Fruit fly (Drosophila melanogaster) whole organism, embryonic: ENCODE measurements around the gene CG5892.
A peak's percentile ranks its signal among the peaks of the same experiment; 100 is the strongest.

ENCODE experiments used
- Asciz ChIP-seq: fragments of 200-800 bp; sonication (Bioruptor generic); optimal IDR thresholded peaks from 2 replicates; lab custom pipeline; 2017; ENCODE audit warnings: missing biosample characterization, mild to moderate bottlenecking, missing genetic modification characterization, missing genetic modification reagents
- B-H1 ChIP-seq: fragments of 200-800 bp; sonication (Bioruptor generic); IDR thresholded peaks from 3 replicates; pipeline ENCODE4 v1.3.6; 2022; ENCODE audit warnings: missing biosample characterization, missing genetic modification characterization
- C15 ChIP-seq: fragments of 200-800 bp; sonication (Bioruptor generic); IDR thresholded peaks from 3 replicates; pipeline ENCODE4 v1.3.6; 2022; ENCODE audit warnings: missing biosample characterization, missing genetic modification characterization
- CG11504 ChIP-seq: fragments of 200-800 bp; sonication (Bioruptor generic); optimal IDR thresholded peaks from 3 replicates; lab custom pipeline; 2019; ENCODE audit warnings: missing biosample characterization, mild to moderate bottlenecking, missing genetic modification characterization, moderate library complexity
- CG11695 ChIP-seq: fragments of 200-800 bp; sonication (Bioruptor generic); IDR thresholded peaks from 3 replicates; pipeline ENCODE4 v1.3.6; 2022; ENCODE audit warnings: missing biosample characterization, missing genetic modification characterization
- CG11696 ChIP-seq: fragments of 200-800 bp; sonication (Bioruptor generic); IDR thresholded peaks from 2 replicates; pipeline ENCODE4 v1.3.6; 2022; ENCODE audit warnings: missing biosample characterization, missing genetic modification characterization
- CG12236 ChIP-seq: fragments of 200-800 bp; sonication (Bioruptor generic); optimal IDR thresholded peaks from 2 replicates; lab custom pipeline; 2016; ENCODE audit warnings: missing biosample characterization, missing genetic modification characterization
- CG12942 ChIP-seq: fragments of 200-800 bp; sonication (Bioruptor generic); optimal IDR thresholded peaks from 3 replicates; lab custom pipeline; 2016; ENCODE audit warnings: missing biosample characterization, missing genetic modification characterization
- CG14860 ChIP-seq: fragments of 200-800 bp; sonication (Bioruptor generic); IDR thresholded peaks from 3 replicates; pipeline ENCODE4 v1.3.6; 2022; ENCODE audit warnings: missing biosample characterization, missing genetic modification characterization; ENCODE audit not compliant: partially characterized antibody
- CG1529 ChIP-seq: fragments of 200-800 bp; sonication (Bioruptor generic); optimal IDR thresholded peaks from 3 replicates; lab custom pipeline; 2018; ENCODE audit warnings: missing biosample characterization, missing genetic modification characterization
- CG17359 ChIP-seq: fragments of 200-800 bp; sonication (Bioruptor generic); optimal IDR thresholded peaks from 3 replicates; lab custom pipeline; 2018; ENCODE audit warnings: missing biosample characterization, mild to moderate bottlenecking, missing genetic modification characterization, moderate library complexity
- CG1832 ChIP-seq: fragments of 200-800 bp; sonication (Bioruptor generic); optimal IDR thresholded peaks from 2 replicates; lab custom pipeline; 2017; ENCODE audit warnings: missing biosample characterization, mild to moderate bottlenecking, missing genetic modification characterization, inconsistent platforms
- CG2678 ChIP-seq: fragments of 200-800 bp; sonication (Bioruptor generic); optimal IDR thresholded peaks from 3 replicates; lab custom pipeline; 2019; ENCODE audit warnings: missing biosample characterization, mild to moderate bottlenecking, missing genetic modification characterization, moderate library complexity
- CG32772 ChIP-seq: fragments of 200-800 bp; sonication (Bioruptor generic); IDR thresholded peaks from 2 replicates; pipeline ENCODE4 v1.3.6; 2022; ENCODE audit warnings: missing biosample characterization, missing genetic modification characterization
- CG3407 ChIP-seq: fragments of 200-800 bp; sonication (Bioruptor generic); optimal IDR thresholded peaks from 2 replicates; lab custom pipeline; 2018; ENCODE audit warnings: missing biosample characterization, mild to moderate bottlenecking, missing genetic modification characterization
- CG7271 ChIP-seq: fragments of 200-800 bp; sonication (Bioruptor generic); optimal IDR thresholded peaks from 2 replicates; lab custom pipeline; 2018; ENCODE audit warnings: missing biosample characterization, mild to moderate bottlenecking, missing genetic modification characterization, moderate library complexity
- CG7786 ChIP-seq: fragments of 200-800 bp; sonication (Bioruptor generic); optimal IDR thresholded peaks from 2 replicates; lab custom pipeline; 2016; ENCODE audit warnings: missing biosample characterization, missing genetic modification characterization
- CG8089 ChIP-seq: fragments of 200-800 bp; sonication (Bioruptor generic); optimal IDR thresholded peaks from 3 replicates; lab custom pipeline; 2016; ENCODE audit warnings: missing biosample characterization, missing genetic modification characterization
- CG8944 ChIP-seq: fragments of 200-800 bp; sonication (Bioruptor generic); optimal IDR thresholded peaks from 3 replicates; lab custom pipeline; 2016; ENCODE audit warnings: missing biosample characterization, missing genetic modification characterization
- CG9215 ChIP-seq: fragments of 200-800 bp; sonication (Bioruptor generic); IDR thresholded peaks from 2 replicates; pipeline ENCODE4 v1.3.6; 2022; ENCODE audit warnings: missing biosample characterization, missing genetic modification characterization
- CG9727 ChIP-seq: fragments of 200-800 bp; sonication (Bioruptor generic); optimal IDR thresholded peaks from 3 replicates; lab custom pipeline; 2017; ENCODE audit warnings: missing biosample characterization, mild to moderate bottlenecking, missing genetic modification characterization
- D19B ChIP-seq: fragments of 200-800 bp; sonication (Bioruptor generic); optimal IDR thresholded peaks from 2 replicates; lab custom pipeline; 2017; ENCODE audit warnings: missing biosample characterization, mild to moderate bottlenecking, missing genetic modification characterization
- E2f2 ChIP-seq: fragments of 200-800 bp; sonication (Bioruptor generic); IDR thresholded peaks from 2 replicates; pipeline ENCODE4 v1.3.6; 2022; ENCODE audit warnings: missing biosample characterization, missing genetic modification characterization
- Eip74EF ChIP-seq, 2 experiments: fragments of 200-800 bp in 1 of 2; fragments of >200 bp in 1 of 2; sonication (Bioruptor generic) in 1 of 2; optimal IDR thresholded peaks; 2 replicates each; lab custom pipeline; 2017 to 2019; ENCODE audit warnings: missing biosample characterization in 2 of 2, missing genetic modification characterization in 2 of 2, mild to moderate bottlenecking in 1 of 2, moderate library complexity in 1 of 2
- Ets65A ChIP-seq: fragments of 200-800 bp; sonication (Bioruptor generic); peaks from one replicate; lab custom pipeline; 2016; ENCODE audit warnings: missing biosample characterization, missing genetic modification characterization
- Fer2 ChIP-seq: fragments of 200-800 bp; sonication (Bioruptor generic); optimal IDR thresholded peaks from 2 replicates; lab custom pipeline; 2018; ENCODE audit warnings: missing biosample characterization, mild to moderate bottlenecking, missing genetic modification characterization, moderate library complexity
- Hr78 ChIP-seq, 2 experiments: fragments of 200-800 bp in 1 of 2; fragments of >200 bp in 1 of 2; sonication (Bioruptor generic) in 1 of 2; optimal IDR thresholded peaks; 2 replicates each; lab custom pipeline; 2017 to 2019; ENCODE audit warnings: missing biosample characterization in 2 of 2, missing genetic modification characterization in 2 of 2, mild to moderate bottlenecking in 1 of 2, moderate library complexity in 1 of 2
- Lpt ChIP-seq: fragments of >200 bp; optimal IDR thresholded peaks from 2 replicates; lab custom pipeline; 2018; ENCODE audit warnings: missing biosample characterization, missing genetic modification characterization
- MTF-1 ChIP-seq: fragments of 200-800 bp; sonication (Bioruptor generic); optimal IDR thresholded peaks from 2 replicates; lab custom pipeline; 2018; ENCODE audit warnings: missing biosample characterization, mild to moderate bottlenecking, missing genetic modification characterization, borderline replicate concordance
- NC2β ChIP-seq: fragments of 200-800 bp; sonication (Bioruptor generic); optimal IDR thresholded peaks from 2 replicates; lab custom pipeline; 2016; ENCODE audit warnings: missing biosample characterization, missing genetic modification characterization
- Sin3A ChIP-seq: fragments of >200 bp; optimal IDR thresholded peaks from 2 replicates; lab custom pipeline; 2018
- ase ChIP-seq: fragments of 200-800 bp; sonication (Bioruptor generic); IDR thresholded peaks from 3 replicates; pipeline ENCODE4 v1.3.6; 2022; ENCODE audit warnings: missing biosample characterization, missing genetic modification characterization
- bcd ChIP-seq: fragments of 200-800 bp; sonication (Bioruptor generic); optimal IDR thresholded peaks from 2 replicates; lab custom pipeline; 2017; ENCODE audit warnings: missing biosample characterization, mild to moderate bottlenecking, missing genetic modification characterization
- caup ChIP-seq: fragments of 200-800 bp; sonication (Bioruptor generic); optimal IDR thresholded peaks from 3 replicates; lab custom pipeline; 2017; ENCODE audit warnings: missing biosample characterization, mild to moderate bottlenecking, missing genetic modification characterization, moderate library complexity; ENCODE audit not compliant: severe bottlenecking
- ems ChIP-seq: fragments of 200-800 bp; sonication (Bioruptor generic); optimal IDR thresholded peaks from 3 replicates; lab custom pipeline; 2016; ENCODE audit warnings: missing biosample characterization, missing genetic modification characterization
- en ChIP-seq: fragments of 200-800 bp; sonication (Bioruptor generic); optimal IDR thresholded peaks from 2 replicates; lab custom pipeline; 2016; ENCODE audit warnings: missing biosample characterization, missing genetic modification characterization
- fd64A ChIP-seq: fragments of 200-800 bp; sonication (Bioruptor generic); optimal IDR thresholded peaks from 3 replicates; lab custom pipeline; 2018; ENCODE audit warnings: missing biosample characterization, mild to moderate bottlenecking, missing genetic modification characterization
- gcm ChIP-seq: fragments of 200-800 bp; sonication (Bioruptor generic); optimal IDR thresholded peaks from 2 replicates; lab custom pipeline; 2019; ENCODE audit warnings: missing biosample characterization, mild to moderate bottlenecking, missing genetic modification characterization, moderate library complexity
- gfzf ChIP-seq: fragments of 200-800 bp; sonication (Bioruptor generic); optimal IDR thresholded peaks from 2 replicates; lab custom pipeline; 2016; ENCODE audit warnings: missing biosample characterization, mild to moderate bottlenecking, missing genetic modification characterization, moderate library complexity
- lola ChIP-seq, 3 experiments: fragments of >200 bp in 2 of 3; fragments of 200-800 bp in 1 of 3; sonication (Bioruptor generic) in 1 of 3; optimal IDR thresholded peaks; 2 replicates each; lab custom pipeline; 2017 to 2019; ENCODE audit warnings: missing biosample characterization in 3 of 3, missing genetic modification characterization in 3 of 3, mild to moderate bottlenecking in 1 of 3, moderate library complexity in 1 of 3
- peb ChIP-seq: fragments of 200-800 bp; sonication (Bioruptor generic); IDR thresholded peaks from 2 replicates; pipeline ENCODE4 v1.3.6; 2022; ENCODE audit warnings: missing biosample characterization, missing genetic modification characterization
- salm ChIP-seq: fragments of 200-800 bp; sonication (Bioruptor generic); optimal IDR thresholded peaks from 2 replicates; lab custom pipeline; 2018; ENCODE audit warnings: missing biosample characterization, mild to moderate bottlenecking, missing genetic modification characterization
- schlank ChIP-seq: fragments of 200-800 bp; sonication (Bioruptor generic); optimal IDR thresholded peaks from 2 replicates; lab custom pipeline; 2018; ENCODE audit warnings: missing biosample characterization, mild to moderate bottlenecking, missing genetic modification characterization
- sima ChIP-seq: fragments of 200-800 bp; sonication (Bioruptor generic); optimal IDR thresholded peaks from 2 replicates; lab custom pipeline; 2016; ENCODE audit warnings: missing biosample characterization, missing genetic modification characterization
- sob ChIP-seq: fragments of 200-800 bp; sonication (Bioruptor generic); IDR thresholded peaks from 2 replicates; pipeline ENCODE4 v1.3.6; 2022; ENCODE audit warnings: missing biosample characterization, missing genetic modification characterization
- tgo ChIP-seq: fragments of 200-800 bp; sonication (Bioruptor generic); IDR thresholded peaks from 3 replicates; pipeline ENCODE4 v1.3.6; 2022; ENCODE audit warnings: missing biosample characterization, missing genetic modification characterization
- vnd ChIP-seq: fragments of 200-800 bp; sonication (Bioruptor generic); IDR thresholded peaks from 3 replicates; pipeline ENCODE4 v1.3.6; 2022; ENCODE audit warnings: missing biosample characterization, missing genetic modification characterization; ENCODE audit not compliant: partially characterized antibody
- vvl ChIP-seq: fragments of 200-800 bp; sonication (Bioruptor generic); IDR thresholded peaks from 2 replicates; pipeline ENCODE4 v1.3.6; 2022; ENCODE audit warnings: missing biosample characterization, missing genetic modification characterization
- zen ChIP-seq: fragments of 200-800 bp; sonication (Bioruptor generic); optimal IDR thresholded peaks from 3 replicates; lab custom pipeline; 2018; ENCODE audit warnings: missing biosample characterization, mild to moderate bottlenecking, missing genetic modification characterization, moderate library complexity

Gene CG5892

dm6 chr3R:21195210-21195967 is 47.0 kb upstream of the CG5892 start (continued):
- no peak for TF ChIP-seq CG14860 (GFP tag; lab: Robert Waterston, UW)
- no peak for TF ChIP-seq CG1529 (GFP tag; lab: Kevin White, UChicago)
- no peak for TF ChIP-seq ems (GFP tag; lab: Kevin White, UChicago)
- TF ChIP-seq CG9727 (GFP tag; lab: Kevin White, UChicago): peak; percentile 23
- no peak for TF ChIP-seq E2f2 (GFP tag; lab: Robert Waterston, UW)
- TF ChIP-seq NC2β (GFP tag; lab: Kevin White, UChicago): no peak
- TF ChIP-seq CG7786 (GFP tag; lab: Kevin White, UChicago): no peak
- TF ChIP-seq ase: no peak
- no peak for TF ChIP-seq fd64A (GFP tag; lab: Kevin White, UChicago)
- no peak for TF ChIP-seq Hr78 (GFP tag; optimal IDR thresholded peaks at IDR 0.05; lab: Kevin White, UChicago)
- no peak for TF ChIP-seq Sin3A
- no peak for TF ChIP-seq sob (GFP tag; lab: Robert Waterston, UW)
- TF ChIP-seq vvl: 0 out of 2 replicates have a peak, but pooled peaks have one; percentile 36
- TF ChIP-seq CG17359 (tag; lab: Kevin White, UChicago): no peak
- no peak for TF ChIP-seq schlank (tag; lab: Kevin White, UChicago)
- TF ChIP-seq CG11695: no peak
- TF ChIP-seq C15: no peak
- TF ChIP-seq CG2678 (tag; lab: Kevin White, UChicago): peak; percentile 21
- peak in 1 of 3 experiments; percentile 25 for TF ChIP-seq lola (GFP tag; optimal IDR thresholded peaks at IDR 0.05; lab: Kevin White, UChicago)
- no peak for TF ChIP-seq gfzf (GFP tag; lab: Kevin White, UChicago)
- no peak for TF ChIP-seq peb (GFP tag; lab: Robert Waterston, UW)
- peak; percentile 13 for TF ChIP-seq zen
- peak; percentile 24 for TF ChIP-seq CG11504 (tag; lab: Kevin White, UChicago)
- no peak for TF ChIP-seq CG7271 (tag; lab: Kevin White, UChicago)
- no peak for TF ChIP-seq gcm
- no peak for TF ChIP-seq CG8089 (GFP tag; lab: Kevin White, UChicago)
- TF ChIP-seq CG12942: no peak
- TF ChIP-seq Fer2: no peak
- no peak for TF ChIP-seq salm (tag; lab: Kevin White, UChicago)
- TF ChIP-seq D19B (GFP tag; lab: Kevin White, UChicago): no peak
- TF ChIP-seq CG1832 (GFP tag; lab: Kevin White, UChicago): no peak
- no peak for TF ChIP-seq bcd (GFP tag; lab: Kevin White, UChicago)
- peak; percentile 78 for TF ChIP-seq Ets65A (GFP tag; lab: Kevin White, UChicago)
- TF ChIP-seq CG12236 (GFP tag; lab: Kevin White, UChicago): no peak
- TF ChIP-seq Lpt (GFP tag; lab: Kevin White, UChicago): no peak
- TF ChIP-seq en: no peak
- TF ChIP-seq sima (GFP tag; lab: Kevin White, UChicago): no peak
- no peak for TF ChIP-seq Asciz (GFP tag; lab: Kevin White, UChicago)
- no peak for TF ChIP-seq B-H1 (GFP tag; lab: Robert Waterston, UW)
- 0 out of 3 replicates have a peak, but pooled peaks have one; percentile 21 for TF ChIP-seq tgo (GFP tag; lab: Robert Waterston, UW)
- TF ChIP-seq vnd: no peak
- no peak for TF ChIP-seq CG3407 (GFP tag; lab: Kevin White, UChicago)
- no peak for TF ChIP-seq CG8944 (GFP tag; lab: Kevin White, UChicago)
- TF ChIP-seq CG11696 (GFP tag; lab: Robert Waterston, UW): no peak
- no peak for TF ChIP-seq CG9215
- TF ChIP-seq CG32772: 0 out of 2 replicates have a peak, but pooled peaks have one; percentile 23
- TF ChIP-seq caup (GFP tag; lab: Kevin White, UChicago): no peak
- no peak for TF ChIP-seq Eip74EF (GFP tag; optimal IDR thresholded peaks at IDR 0.05; lab: Kevin White, UChicago)
- no peak for TF ChIP-seq MTF-1 (GFP tag; lab: Kevin White, UChicago)
